Fruit fly (Drosophila melanogaster): ENCODE results near the gene CG11854.
A peak's percentile ranks its signal among the peaks of the same experiment; 100 is the strongest.

The CG11854 gene

DNA sequence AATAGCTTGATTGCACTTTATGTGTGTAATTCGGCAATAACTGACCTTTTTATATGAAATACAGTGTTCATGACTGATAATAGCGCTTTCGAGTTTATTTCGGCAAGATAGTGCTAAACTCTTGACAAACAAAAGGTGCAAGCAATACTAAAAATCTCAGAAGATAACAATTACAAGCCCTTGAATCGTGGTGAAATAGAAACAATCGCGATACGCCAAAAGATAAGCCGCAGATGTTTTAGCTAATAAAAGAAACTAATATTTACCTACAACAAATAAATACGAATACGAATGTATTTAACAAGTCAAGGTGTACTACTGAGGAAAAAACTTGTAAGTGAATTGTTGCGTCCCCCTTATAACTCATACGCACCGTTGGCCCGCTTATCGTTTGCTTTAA lies 33.5 kb downstream of the CG11854 start (continued):
- TF ChIP-seq br (optimal IDR thresholded peaks at IDR 0.05) (no peak), BEAF-32 (GFP tag; optimal IDR thresholded peaks at IDR 0.05) (no peak), CG7745 (tag; optimal IDR thresholded peaks at IDR 0.05) (no peak), CG11456 (GFP tag; IDR thresholded peaks at IDR 0.05) (no peak), CG5245 (GFP tag; optimal IDR thresholded peaks at IDR 0.05) (no peak), CTCF (GFP tag; optimal IDR thresholded peaks at IDR 0.05) (no peak), ci (GFP tag; IDR thresholded peaks at IDR 0.05) (no peak), repo (GFP tag; optimal IDR thresholded peaks at IDR 0.05) (no peak), tll (GFP tag; optimal IDR thresholded peaks at IDR 0.05) (no peak), ap (GFP tag; IDR thresholded peaks at IDR 0.05) (no peak), CG17829 (tag; optimal IDR thresholded peaks at IDR 0.05) (no peak), yki (optimal IDR thresholded peaks at IDR 0.05) (no peak), bsh (GFP tag; optimal IDR thresholded peaks at IDR 0.05) (no peak), Stat92E (GFP tag; optimal IDR thresholded peaks at IDR 0.05) (no peak), en (GFP tag; optimal IDR thresholded peaks at IDR 0.05) (no peak), Ssrp (tag; optimal IDR thresholded peaks at IDR 0.05) (no peak), HmgZ (tag; optimal IDR thresholded peaks at IDR 0.05) (peak; percentile 46), Med (GFP tag) (peak; percentile 67), peb (GFP tag; IDR thresholded peaks at IDR 0.05) (no peak), D (optimal IDR thresholded peaks at IDR 0.05) (no peak), D (GFP tag; optimal IDR thresholded peaks at IDR 0.05) (no peak), CG1832 (GFP tag; optimal IDR thresholded peaks at IDR 0.05) (no peak), Six4 (GFP tag; optimal IDR thresholded peaks at IDR 0.05) (no peak), zf30C (GFP tag; optimal IDR thresholded peaks at IDR 0.05) (no peak), CG17359 (tag; optimal IDR thresholded peaks at IDR 0.05) (no peak), Antp (GFP tag; optimal IDR thresholded peaks at IDR 0.05) (no peak), CG7271 (tag; optimal IDR thresholded peaks at IDR 0.05) (no peak), jigr1 (GFP tag; IDR thresholded peaks at IDR 0.05) (no peak), CG9876 (GFP tag; optimal IDR thresholded peaks at IDR 0.05) (no peak), CG1233 (GFP tag; optimal IDR thresholded peaks at IDR 0.05) (peak; percentile 1), ab (GFP tag; optimal IDR thresholded peaks at IDR 0.05) (no peak), slbo (GFP tag; IDR thresholded peaks at IDR 0.05) (no peak), CG7357 (GFP tag; IDR thresholded peaks at IDR 0.05) (no peak), sens (GFP tag) (peak; percentile 61), cas (GFP tag; IDR thresholded peaks at IDR 0.05) (no peak), NK7.1 (GFP tag; optimal IDR thresholded peaks at IDR 0.05) (no peak), gro (GFP tag; optimal IDR thresholded peaks at IDR 0.05) (no peak), Doc3 (GFP tag; IDR thresholded peaks at IDR 0.05; ENCODE audit: partially characterized antibody) (no peak), ato (GFP tag; IDR thresholded peaks at IDR 0.05; ENCODE audit: partially characterized antibody) (no peak), cg (GFP tag; optimal IDR thresholded peaks at IDR 0.05) (no peak), so (GFP tag; IDR thresholded peaks at IDR 0.05) (no peak), wor (GFP tag; IDR thresholded peaks at IDR 0.05) (no peak), sens-2 (GFP tag; IDR thresholded peaks at IDR 0.05) (no peak), kay (GFP tag; optimal IDR thresholded peaks at IDR 0.05) (no peak), mld (GFP tag; IDR thresholded peaks at IDR 0.05; ENCODE audit: partially characterized antibody) (no peak), CG11504 (tag; optimal IDR thresholded peaks at IDR 0.05) (no peak), CG2678 (tag; optimal IDR thresholded peaks at IDR 0.05) (peak; percentile 65), fru (optimal IDR thresholded peaks at IDR 0.05) (no peak), usp (GFP tag; optimal IDR thresholded peaks at IDR 0.05) (no peak), lmd (GFP tag; IDR thresholded peaks at IDR 0.05) (no peak), fd102C (GFP tag; optimal IDR thresholded peaks at IDR 0.05) (no peak), row (GFP tag; IDR thresholded peaks at IDR 0.05) (no peak), BtbVII (GFP tag; optimal IDR thresholded peaks at IDR 0.05) (peak; percentile 66), scrt (GFP tag; optimal IDR thresholded peaks at IDR 0.05) (peak; percentile 55)
